Worm (Caenorhabditis elegans) whole organism, L1 larva: ENCODE data around the gene polk-1.

Experiments used
- efl-1 ChIP-seq, 4 experiments: fragments of 150-350 bp; optimal IDR thresholded peaks in 3 of 4; peaks in 1 of 4; 1 replicate in 1 of 4; 2 replicates in 3 of 4; lab custom pipeline; 2014; ENCODE audit warnings: missing biosample characterization in 2 of 4, missing genetic modification characterization in 2 of 4, missing genetic modification reagents in 2 of 4
- irx-1 ChIP-seq: sonication (generic microtip); optimal IDR thresholded peaks from 2 replicates; lab custom pipeline; 2016; ENCODE audit warnings: missing genetic modification characterization, missing compliant biosample characterization
- sptf-1 ChIP-seq: fragments of 150-350 bp; optimal IDR thresholded peaks from 2 replicates; lab custom pipeline; 2014; ENCODE audit warnings: missing biosample characterization, missing genetic modification characterization
- unc-30 ChIP-seq: sonication (generic microtip); optimal IDR thresholded peaks from 2 replicates; lab custom pipeline; 2017; ENCODE audit warnings: missing biosample characterization, missing genetic modification characterization
- ztf-11 ChIP-seq, 2 experiments: sonication (generic microtip); optimal IDR thresholded peaks; 2 replicates each; lab custom pipeline; 2016 to 2017; ENCODE audit warnings: missing genetic modification characterization in 2 of 2, missing biosample characterization in 1 of 2, missing compliant biosample characterization in 1 of 2

DNA sequence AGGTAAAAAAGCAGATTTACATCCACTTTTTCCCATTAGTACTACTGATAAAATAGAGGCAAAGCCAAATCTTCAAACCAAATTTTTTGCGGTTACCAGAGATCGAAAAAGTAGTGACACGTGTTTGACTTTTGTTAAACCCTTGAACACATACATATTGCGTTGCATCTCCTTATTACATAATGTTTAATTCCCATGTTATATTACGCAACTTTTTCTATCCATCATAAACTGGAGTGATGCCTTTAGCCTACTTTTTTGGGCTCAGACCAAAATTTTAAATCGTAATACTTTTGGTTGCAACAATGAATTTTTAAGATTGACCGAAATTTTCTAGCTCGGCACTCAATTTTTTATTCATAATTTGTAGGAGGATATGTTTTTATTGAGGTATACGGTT, 6.4 kb downstream of the polk-1 start:
- TF ChIP-seq ztf-11 (tag; optimal IDR thresholded peaks at IDR 0.05; lab: Kevin White, UChicago) (no peak), efl-1 (optimal IDR thresholded peaks at IDR 0.05; lab: Kevin White, UChicago) (no peak), efl-1 (GFP tag; optimal IDR thresholded peaks at IDR 0.05 in 1 of 2; lab: Kevin White, UChicago) (no peak), sptf-1 (no peak), unc-30 (tag; lab: Kevin White, UChicago) (no peak), irx-1 (tag; lab: Kevin White, UChicago) (no peak)
